Worm (Caenorhabditis elegans) whole organism, L4 larva: ENCODE measurements around the gene F08G12.3.

Source experiments
- madf-9 ChIP-seq: fragments of 200-800 bp; sonication (Bioruptor generic); conservative IDR thresholded peaks from 2 replicates; pipeline ENCODE4 v1.3.6; 2022; ENCODE audit warnings: missing genetic modification reagents, missing genetic modification characterization, missing compliant biosample characterization
- mdl-1 ChIP-seq, 2 experiments: fragments of 150-350 bp in 1 of 2; sonication (generic microtip) in 1 of 2; optimal IDR thresholded peaks; 2 replicates each; lab custom pipeline; 2014 to 2017; ENCODE audit warnings: missing biosample characterization in 2 of 2, missing genetic modification characterization in 2 of 2

DNA sequence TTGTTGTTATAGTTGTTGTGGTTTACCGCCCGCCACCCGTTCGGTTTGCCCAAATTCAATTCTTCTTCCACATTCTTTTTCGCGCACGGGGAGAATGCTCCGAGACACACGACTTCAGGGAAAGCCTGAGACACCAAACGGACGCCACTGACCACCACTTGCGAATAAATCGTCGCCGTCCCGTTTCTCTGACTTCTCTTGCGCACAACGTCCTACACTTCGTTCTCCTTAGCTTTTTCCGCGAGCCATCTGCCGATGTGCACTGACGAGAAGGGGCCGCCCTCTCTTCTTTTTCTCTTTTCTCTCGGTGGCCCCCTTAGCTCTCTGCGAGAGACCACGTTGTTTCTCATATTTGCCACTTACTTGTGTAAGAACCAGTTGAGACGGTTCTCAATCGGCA lies 43.0 kb upstream of the F08G12.3 start, which contains the start of gene C03A3.1:
- no peak for TF ChIP-seq mdl-1 (tag; optimal IDR thresholded peaks at IDR 0.05; lab: Kevin White, UChicago)
- TF ChIP-seq madf-9 (GFP tag; lab: Robert Waterston, UW): no peak
